Worm (Caenorhabditis elegans) whole organism, L4 larva: ENCODE results near the gene eif-2Balpha.

Experiments used
- F10B5.3 ChIP-seq: sonication (generic microtip); optimal IDR thresholded peaks from 2 replicates; lab custom pipeline; 2016; ENCODE audit warnings: mild to moderate bottlenecking, missing genetic modification characterization, missing compliant biosample characterization
- T20F7.1 ChIP-seq: fragments of 200-800 bp; sonication (Bioruptor generic); optimal IDR thresholded peaks from 2 replicates; lab custom pipeline; 2018; ENCODE audit warnings: mild to moderate bottlenecking, missing genetic modification characterization, missing compliant biosample characterization
- T26A8.4 ChIP-seq: fragments of 200-800 bp; sonication (Bioruptor generic); IDR thresholded peaks from 2 replicates; pipeline ENCODE4 v1.3.6; 2022; ENCODE audit warnings: missing genetic modification characterization, missing compliant biosample characterization
- Y48G9A.11 ChIP-seq: fragments of 200-800 bp; sonication (Bioruptor generic); IDR thresholded peaks from 2 replicates; pipeline ENCODE4 v1.3.6; 2022; ENCODE audit warnings: missing genetic modification reagents, missing genetic modification characterization, missing compliant biosample characterization
- Y5F2A.4 ChIP-seq: fragments of 200-800 bp; sonication (Bioruptor generic); optimal IDR thresholded peaks from 2 replicates; lab custom pipeline; 2018; ENCODE audit warnings: mild to moderate bottlenecking, missing genetic modification characterization, missing compliant biosample characterization
- Y75B8A.6 ChIP-seq: fragments of 200-800 bp; sonication (Bioruptor generic); IDR thresholded peaks from 2 replicates; pipeline ENCODE4 v1.3.6; 2022; ENCODE audit warnings: missing genetic modification reagents, missing genetic modification characterization, missing compliant biosample characterization
- ZK546.5 ChIP-seq, 2 experiments: sonication (generic microtip); optimal IDR thresholded peaks; 2 replicates each; lab custom pipeline; 2017; ENCODE audit warnings: missing biosample characterization in 2 of 2, missing genetic modification characterization in 2 of 2
- aha-1 ChIP-seq: fragments of 150-350 bp; peaks from one replicate; lab custom pipeline; 2014; ENCODE audit warnings: missing biosample characterization, missing genetic modification characterization
- aly-2 ChIP-seq: sonication (generic microtip); optimal IDR thresholded peaks from 2 replicates; lab custom pipeline; 2018; ENCODE audit warnings: missing biosample characterization, missing genetic modification characterization
- attf-4 ChIP-seq: sonication (generic microtip); optimal IDR thresholded peaks from 3 replicates; lab custom pipeline; 2017; ENCODE audit warnings: missing biosample characterization, missing genetic modification characterization
- ceh-32 ChIP-seq: sonication (generic microtip); optimal IDR thresholded peaks from 2 replicates; lab custom pipeline; 2016; ENCODE audit warnings: mild to moderate bottlenecking, missing genetic modification characterization, missing compliant biosample characterization; ENCODE audit not compliant: poor library complexity
- ceh-82 ChIP-seq: sonication (generic microtip); optimal IDR thresholded peaks from 2 replicates; lab custom pipeline; 2017; ENCODE audit warnings: missing biosample characterization, missing genetic modification characterization
- cey-2 ChIP-seq: sonication (generic microtip); optimal IDR thresholded peaks from 3 replicates; lab custom pipeline; 2017; ENCODE audit warnings: missing genetic modification characterization, mild to moderate bottlenecking, missing compliant biosample characterization, antibody characterized with exemption, borderline replicate concordance; ENCODE audit not compliant: insufficient read depth
- ctbp-1 ChIP-seq: fragments of 200-800 bp; sonication (Bioruptor generic); IDR thresholded peaks from 2 replicates; pipeline ENCODE4 v1.3.6; 2022; ENCODE audit warnings: missing genetic modification reagents, missing genetic modification characterization, missing compliant biosample characterization
- dpl-1 ChIP-seq: fragments of 150-350 bp; optimal IDR thresholded peaks from 2 replicates; lab custom pipeline; 2014; ENCODE audit warnings: missing biosample characterization, missing genetic modification reagents, missing genetic modification characterization
- egl-27 ChIP-seq: sonication (generic microtip); optimal IDR thresholded peaks from 3 replicates; lab custom pipeline; 2017; ENCODE audit warnings: missing biosample characterization, missing genetic modification reagents, missing genetic modification characterization
- gei-8 ChIP-seq: fragments of 200-800 bp; sonication (Bioruptor generic); optimal IDR thresholded peaks from 2 replicates; lab custom pipeline; 2018; ENCODE audit warnings: mild to moderate bottlenecking, missing genetic modification characterization, missing compliant biosample characterization
- hlh-11 ChIP-seq: fragments of 200-800 bp; sonication (Bioruptor generic); optimal IDR thresholded peaks from 2 replicates; lab custom pipeline; 2018; ENCODE audit warnings: mild to moderate bottlenecking, missing genetic modification characterization, missing compliant biosample characterization
- hlh-30 ChIP-seq: sonication (generic microtip); optimal IDR thresholded peaks from 2 replicates; lab custom pipeline; 2017; ENCODE audit warnings: antibody characterized with exemption, mild to moderate bottlenecking, missing genetic modification characterization, missing compliant biosample characterization; ENCODE audit not compliant: insufficient read depth
- jun-1 ChIP-seq: fragments of 150-350 bp; optimal IDR thresholded peaks from 2 replicates; lab custom pipeline; 2014; ENCODE audit warnings: missing biosample characterization, missing genetic modification reagents, missing genetic modification characterization
- lin-1 ChIP-seq: fragments of 200-800 bp; sonication (Bioruptor generic); IDR thresholded peaks from 2 replicates; pipeline ENCODE4 v1.3.6; 2022; ENCODE audit warnings: missing genetic modification reagents, missing genetic modification characterization, missing compliant biosample characterization
- lin-29 ChIP-seq: fragments of 200-800 bp; sonication (Bioruptor generic); IDR thresholded peaks from 2 replicates; pipeline ENCODE4 v1.3.6; 2022; ENCODE audit warnings: missing genetic modification reagents, missing genetic modification characterization, missing compliant biosample characterization
- lin-38 ChIP-seq: fragments of 200-800 bp; sonication (Bioruptor generic); IDR thresholded peaks from 2 replicates; pipeline ENCODE4 v1.3.6; 2022; ENCODE audit warnings: missing genetic modification reagents, missing genetic modification characterization, missing compliant biosample characterization
- lin-39 ChIP-seq: fragments of 150-350 bp; optimal IDR thresholded peaks from 2 replicates; lab custom pipeline; 2014; ENCODE audit warnings: missing biosample characterization, missing genetic modification reagents, missing genetic modification characterization
- lsy-2 ChIP-seq, 2 experiments: fragments of 150-350 bp in 1 of 2; sonication (generic microtip) in 1 of 2; optimal IDR thresholded peaks; 2 replicates each; lab custom pipeline; 2014 to 2017; ENCODE audit warnings: missing biosample characterization in 2 of 2, missing genetic modification characterization in 2 of 2
- madf-5 ChIP-seq, 2 experiments: fragments of 200-800 bp; sonication (Bioruptor generic); IDR thresholded peaks; 2 replicates each; pipeline ENCODE4 v1.3.6; 2022; ENCODE audit warnings: missing compliant biosample characterization in 2 of 2, missing genetic modification characterization in 2 of 2
- mdl-1 ChIP-seq, 2 experiments: fragments of 150-350 bp in 1 of 2; sonication (generic microtip) in 1 of 2; optimal IDR thresholded peaks; 2 replicates each; lab custom pipeline; 2014 to 2017; ENCODE audit warnings: missing biosample characterization in 2 of 2, missing genetic modification characterization in 2 of 2
- mdt-29 ChIP-seq: fragments of 200-800 bp; sonication (Bioruptor generic); IDR thresholded peaks from 2 replicates; pipeline ENCODE4 v1.3.6; 2022; ENCODE audit warnings: missing genetic modification reagents, missing genetic modification characterization, missing compliant biosample characterization
- mes-2 ChIP-seq: sonication (generic microtip); optimal IDR thresholded peaks from 2 replicates; lab custom pipeline; 2016; ENCODE audit warnings: missing genotype, mild to moderate bottlenecking, missing genetic modification characterization, missing compliant biosample characterization; ENCODE audit not compliant: poor library complexity, severe bottlenecking
- mxl-2 ChIP-seq: fragments of 200-800 bp; sonication (Bioruptor generic); conservative IDR thresholded peaks from 2 replicates; pipeline ENCODE4 v1.3.6; 2022; ENCODE audit warnings: missing genetic modification reagents, missing genetic modification characterization, missing compliant biosample characterization
- mxl-3 ChIP-seq: fragments of 200-800 bp; sonication (Bioruptor generic); optimal IDR thresholded peaks from 2 replicates; lab custom pipeline; 2018; ENCODE audit warnings: mild to moderate bottlenecking, missing genetic modification characterization, missing compliant biosample characterization
- nhr-237 ChIP-seq: sonication (generic microtip); optimal IDR thresholded peaks from 2 replicates; lab custom pipeline; 2017; ENCODE audit warnings: missing biosample characterization, missing genetic modification characterization
- nhr-25 ChIP-seq: sonication (generic microtip); optimal IDR thresholded peaks from 2 replicates; lab custom pipeline; 2017; ENCODE audit warnings: missing genetic modification characterization, mild to moderate bottlenecking, missing compliant biosample characterization, antibody characterized with exemption, moderate library complexity, borderline replicate concordance; ENCODE audit not compliant: insufficient read depth
- nhr-42 ChIP-seq: fragments of 200-800 bp; sonication (Bioruptor generic); IDR thresholded peaks from 2 replicates; pipeline ENCODE4 v1.3.6; 2022; ENCODE audit warnings: missing genetic modification characterization, missing compliant biosample characterization
- nhr-6 ChIP-seq: fragments of 150-350 bp; optimal IDR thresholded peaks from 2 replicates; lab custom pipeline; 2014; ENCODE audit warnings: missing biosample characterization, missing genetic modification characterization
- nhr-76 ChIP-seq: fragments of 150-350 bp; optimal IDR thresholded peaks from 2 replicates; lab custom pipeline; 2014; ENCODE audit warnings: missing biosample characterization, missing genetic modification characterization
- pqm-1 ChIP-seq: sonication (generic microtip); optimal IDR thresholded peaks from 2 replicates; lab custom pipeline; 2017; ENCODE audit warnings: missing biosample characterization, missing genetic modification characterization
- saeg-2 ChIP-seq: fragments of 200-800 bp; sonication (Bioruptor generic); IDR thresholded peaks from 2 replicates; pipeline ENCODE4 v1.3.6; 2022; ENCODE audit warnings: missing genetic modification reagents, missing genetic modification characterization, missing compliant biosample characterization
- zip-11 ChIP-seq: fragments of 200-800 bp; sonication (Bioruptor generic); IDR thresholded peaks from 2 replicates; pipeline ENCODE4 v1.3.6; 2022; ENCODE audit warnings: missing genetic modification characterization, missing compliant biosample characterization

Gene eif-2Balpha

DNA sequence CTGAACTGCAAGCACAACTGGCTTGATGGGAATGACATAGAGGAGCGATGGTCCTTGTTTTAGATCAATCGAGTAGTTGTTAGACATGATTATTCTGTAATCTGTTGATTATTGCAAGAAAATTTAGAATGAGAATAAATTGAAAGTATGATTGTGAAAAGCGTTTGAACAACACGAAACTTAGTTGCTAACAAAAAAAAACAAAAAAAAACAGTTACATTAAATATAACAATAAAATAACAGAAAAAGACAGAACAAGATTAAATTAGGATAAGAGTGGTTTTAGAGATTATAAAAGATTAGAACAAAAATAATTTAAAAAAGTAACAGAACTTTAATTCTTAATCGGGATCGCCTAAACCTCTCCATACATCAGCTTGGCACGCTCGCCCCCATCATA, 20.3 kb downstream of the eif-2Balpha start, which contains the start of gene C48B4.9:
TSS of gene C48B4.9 (minus strand) at position 101 of the 400 bp plus-strand sequence.
- TF ChIP-seq Y5F2A.4 (GFP tag; lab: Kevin White, UChicago) (no peak), hlh-30 (tag; lab: Kevin White, UChicago) (no peak), aha-1 (no peak), saeg-2 (no peak), lin-38 (GFP tag; lab: Robert Waterston, UW) (no peak), jun-1 (tag; lab: Kevin White, UChicago) (no peak), lin-1 (GFP tag; lab: Robert Waterston, UW) (no peak), cey-2 (tag; lab: Kevin White, UChicago) (no peak)

DNA sequence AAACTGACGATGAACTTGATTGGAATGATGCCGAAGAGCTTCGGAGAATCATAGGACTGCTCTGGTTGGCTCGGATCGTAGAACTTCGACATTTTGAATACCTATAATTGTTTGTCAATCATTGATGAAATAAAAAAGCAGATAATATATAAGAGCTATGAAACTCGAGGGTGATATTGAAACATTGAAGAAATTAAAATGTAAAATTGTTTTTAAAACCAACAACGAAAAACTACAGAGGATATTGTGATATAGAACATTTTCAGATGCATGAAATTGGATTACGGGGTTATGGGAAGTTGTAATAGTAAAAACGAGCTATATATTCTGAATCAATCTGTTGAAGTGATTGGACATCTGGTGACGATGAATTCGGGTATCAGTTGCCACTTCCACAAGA, 21.5 kb downstream of the eif-2Balpha start, which contains the start of gene C48B4.10:
TSS of gene C48B4.10 (minus strand) at position 101 of the 400 bp plus-strand sequence.
- TF ChIP-seq nhr-6 (tag; lab: Kevin White, UChicago) (no peak), lin-29 (GFP tag; lab: Robert Waterston, UW) (no peak), ctbp-1 (GFP tag; lab: Robert Waterston, UW) (no peak), hlh-11 (tag; lab: Kevin White, UChicago) (no peak), attf-4 (tag; lab: Kevin White, UChicago) (no peak), aly-2 (tag; lab: Kevin White, UChicago) (no peak), jun-1 (tag; lab: Kevin White, UChicago) (no peak), pqm-1 (tag; lab: Kevin White, UChicago) (no peak)

DNA sequence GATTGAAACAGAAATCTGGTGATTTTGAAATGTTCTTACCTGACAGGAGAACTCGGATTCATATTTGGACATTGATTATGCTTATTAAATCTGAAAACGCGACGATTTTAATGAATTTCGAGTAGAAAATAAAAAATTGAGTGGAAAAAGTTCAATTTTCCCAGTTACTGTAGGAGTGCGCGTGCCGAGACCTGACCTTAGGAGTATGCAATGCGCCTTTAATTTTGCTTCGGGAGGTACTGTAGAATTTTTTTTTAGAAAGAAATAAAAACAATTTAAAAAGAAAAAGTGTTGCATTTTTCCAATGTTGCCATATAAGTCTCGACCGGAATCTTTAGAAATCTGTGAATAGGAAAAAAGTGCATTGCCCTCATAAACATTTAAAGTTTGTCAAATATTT, 23.1 kb downstream of the eif-2Balpha start, which contains the start of gene C48B4.11:
TSS of gene C48B4.11 (minus strand) at position 143 of the 400 bp plus-strand sequence.
- TF ChIP-seq aha-1, result no peak
- no peak for TF ChIP-seq zip-11
- TF ChIP-seq mxl-3, result no peak
- no peak for TF ChIP-seq T20F7.1
- TF ChIP-seq dpl-1, result no peak
- no peak for TF ChIP-seq mdt-29
- TF ChIP-seq saeg-2, result no peak
- TF ChIP-seq lin-39 (tag; lab: Kevin White, UChicago), result no peak
- no peak for TF ChIP-seq mdl-1 (tag; optimal IDR thresholded peaks at IDR 0.05; lab: Kevin White, UChicago)
- no peak for TF ChIP-seq ZK546.5 (tag; optimal IDR thresholded peaks at IDR 0.05; lab: Kevin White, UChicago)
- no peak for TF ChIP-seq ceh-32
- TF ChIP-seq lin-38 (GFP tag; lab: Robert Waterston, UW), result no peak
- TF ChIP-seq madf-5 (GFP tag; IDR thresholded peaks at IDR 0.05; lab: Robert Waterston, UW), result no peak
- TF ChIP-seq nhr-42 (GFP tag; lab: Robert Waterston, UW), result no peak
- TF ChIP-seq nhr-76, result no peak

DNA sequence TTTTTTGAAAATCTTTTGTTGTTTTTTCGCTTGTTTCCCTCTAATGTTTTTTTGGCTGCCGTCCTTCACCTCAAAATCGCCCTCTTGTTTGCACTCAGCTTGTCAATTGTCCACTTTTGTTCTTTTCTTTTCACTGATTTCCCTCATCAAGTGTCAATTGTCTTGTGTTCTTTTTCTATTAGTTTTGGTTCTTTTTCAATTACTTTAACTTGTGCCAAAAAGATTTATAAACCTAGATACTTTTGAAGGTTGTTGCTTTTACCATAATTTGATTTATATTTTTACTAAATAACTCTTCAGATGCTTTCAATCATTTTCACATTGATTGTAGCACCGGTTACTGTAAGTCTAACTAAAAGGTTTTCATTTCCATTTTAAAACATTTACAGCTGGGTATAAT, 25.5 kb downstream of the eif-2Balpha start, which contains the start of gene C48B4.13:
TSS of gene C48B4.13 (plus strand) at position 301 of the 400 bp plus-strand sequence.
- TF ChIP-seq ceh-82, result no peak
- no peak for TF ChIP-seq hlh-11 (tag; lab: Kevin White, UChicago)
- TF ChIP-seq dpl-1, result no peak
- TF ChIP-seq Y48G9A.11 (GFP tag; lab: Robert Waterston, UW), result no peak
- no peak for TF ChIP-seq Y75B8A.6 (GFP tag; lab: Robert Waterston, UW)
- TF ChIP-seq gei-8 (GFP tag; lab: Kevin White, UChicago), result no peak
- TF ChIP-seq F10B5.3 (tag; lab: Kevin White, UChicago), result no peak
- no peak for TF ChIP-seq mxl-2 (GFP tag; lab: Robert Waterston, UW)

DNA sequence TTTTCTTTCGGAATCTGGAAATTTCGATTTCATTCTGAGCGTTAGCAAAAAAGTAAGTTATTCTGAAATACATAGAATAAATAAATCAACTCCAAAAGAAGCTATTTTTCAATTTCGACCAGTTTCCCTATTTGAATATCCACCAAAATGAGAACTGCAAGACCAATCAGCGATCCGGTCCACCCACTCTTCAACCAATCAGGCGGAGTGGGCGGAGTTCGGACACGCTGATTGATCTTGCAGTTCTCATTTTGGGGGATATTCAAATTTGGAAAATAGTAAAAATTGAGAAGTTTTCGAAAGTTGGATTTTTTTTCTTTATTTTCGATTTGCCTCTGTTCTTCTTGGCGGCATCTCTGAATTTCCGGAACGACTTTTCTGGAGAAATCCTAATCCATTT, 27.9 kb downstream of the eif-2Balpha start:
- TF ChIP-seq T26A8.4 (GFP tag; lab: Robert Waterston, UW) (peak; percentile 21; the same call in 1 of the 2 replicates), lin-38 (GFP tag; lab: Robert Waterston, UW) (peak; percentile 42; the same call in 1 of the 2 replicates), egl-27 (tag; lab: Kevin White, UChicago) (no peak), dpl-1 (peak; percentile 85), nhr-25 (tag; lab: Kevin White, UChicago) (no peak), mes-2 (peak; percentile 13), lsy-2 (tag; optimal IDR thresholded peaks at IDR 0.05; lab: Kevin White, UChicago) (peak in 1 of 2 experiments; percentile 54), nhr-237 (tag; lab: Kevin White, UChicago) (no peak)
